Fruit fly (Drosophila melanogaster): ENCODE data around the gene Mpi.

Gene Mpi

DNA sequence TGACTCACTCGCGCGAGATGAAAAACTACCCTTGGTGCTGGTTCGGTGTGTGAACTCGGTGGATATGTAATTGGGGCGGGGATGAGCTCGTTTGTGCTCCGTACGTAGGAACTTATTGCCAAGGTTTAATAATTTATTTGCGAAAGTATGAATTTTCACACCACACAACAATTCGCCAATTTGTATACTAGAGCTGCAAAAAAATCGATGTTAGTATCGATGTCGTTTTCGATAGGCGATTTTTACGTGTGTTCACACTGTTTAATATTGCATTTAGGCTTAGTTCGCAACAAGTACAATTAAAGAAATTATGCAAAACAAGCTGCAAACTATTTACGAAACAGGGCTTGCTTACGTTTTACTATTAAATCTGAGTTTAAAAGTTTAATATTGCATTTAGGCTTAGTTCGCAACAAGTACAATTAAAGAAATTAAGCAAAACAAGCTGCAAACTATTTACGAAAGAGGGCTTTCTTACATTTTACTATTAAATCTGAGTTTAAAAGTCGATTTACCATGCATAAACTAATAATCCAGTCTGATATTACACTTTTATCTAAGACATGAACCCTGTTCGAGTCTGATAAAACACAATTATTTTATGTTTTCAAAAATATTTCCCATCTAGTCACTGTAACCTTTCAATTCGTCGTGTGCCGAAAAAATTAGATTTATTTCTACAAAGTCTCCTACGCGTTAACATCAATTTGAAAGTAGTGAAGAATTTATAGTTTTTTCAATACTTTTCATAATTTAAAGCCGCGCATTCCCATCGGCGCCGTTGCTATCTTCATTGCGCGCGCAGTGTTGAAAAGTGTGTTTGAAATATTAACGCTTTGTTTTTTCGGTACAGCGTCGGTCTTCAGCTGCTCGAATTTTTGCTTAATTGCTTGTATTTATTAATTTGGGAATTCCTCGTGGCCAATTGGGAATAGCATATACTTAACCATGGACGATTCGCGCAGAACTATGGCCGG, 3.8 kb downstream of the Mpi start, which contains the start of the genes Snap24 and CG8478 (continued):
- TF ChIP-seq usp (GFP tag; optimal IDR thresholded peaks at IDR 0.05) = no peak
- TF ChIP-seq Doc3 (GFP tag; IDR thresholded peaks at IDR 0.05; ENCODE audit: partially characterized antibody) = peak; percentile 71
- TF ChIP-seq fd64A (GFP tag; optimal IDR thresholded peaks at IDR 0.05) = no peak
- TF ChIP-seq pzg (GFP tag; optimal IDR thresholded peaks at IDR 0.05) = peak; percentile 61
- peak; percentile 46 for TF ChIP-seq pita (GFP tag; optimal IDR thresholded peaks at IDR 0.05)
- TF ChIP-seq Xbp1 (GFP tag; optimal IDR thresholded peaks at IDR 0.05) = peak; percentile 13
- TF ChIP-seq NK7.1 (GFP tag; optimal IDR thresholded peaks at IDR 0.05) = no peak
- peak; percentile 87 for TF ChIP-seq Dref (GFP tag; IDR thresholded peaks at IDR 0.05)
- peak; percentile 86 for TF ChIP-seq BEAF-32 (GFP tag; optimal IDR thresholded peaks at IDR 0.05)
- no peak for TF ChIP-seq CG5245 (GFP tag; optimal IDR thresholded peaks at IDR 0.05)
- TF ChIP-seq mam (GFP tag; optimal IDR thresholded peaks at IDR 0.05) = peak; percentile 2
- TF ChIP-seq HLH4C (GFP tag; IDR thresholded peaks at IDR 0.05; ENCODE audit: partially characterized antibody) = peak; percentile 77
- peak; percentile 70 for TF ChIP-seq row (GFP tag; IDR thresholded peaks at IDR 0.05)
- TF ChIP-seq CG3995 (GFP tag; optimal IDR thresholded peaks at IDR 0.05) = no peak
- no peak for TF ChIP-seq CG2678 (tag; optimal IDR thresholded peaks at IDR 0.05)
- TF ChIP-seq kay (GFP tag; optimal IDR thresholded peaks at IDR 0.05) = peak; percentile 85
- peak; percentile 78 for TF ChIP-seq Dp (GFP tag; optimal IDR thresholded peaks at IDR 0.05)
- TF ChIP-seq unc-4 (GFP tag; IDR thresholded peaks at IDR 0.05; ENCODE audit: partially characterized antibody) = peak; percentile 74
- peak; percentile 20 for TF ChIP-seq Nf-YC (tag; optimal IDR thresholded peaks at IDR 0.05)
- peak; percentile 45; the same call in 1 of the 2 replicates for TF ChIP-seq CG42726 (GFP tag; IDR thresholded peaks at IDR 0.05; ENCODE audit: partially characterized antibody)
- TF ChIP-seq CG17802 (tag; optimal IDR thresholded peaks at IDR 0.05) = peak; percentile 92
- TF ChIP-seq sens (GFP tag) = peak; percentile 91
- peak; percentile 74; the same call in 2 of the 4 replicates for TF ChIP-seq chinmo (GFP tag; IDR thresholded peaks at IDR 0.05; ENCODE audit: partially characterized antibody)
- TF ChIP-seq Dll (GFP tag; IDR thresholded peaks at IDR 0.05; ENCODE audit: partially characterized antibody) = peak; percentile 78; the same call in 3 of the 4 replicates
- peak; percentile 9 for TF ChIP-seq D19A (tag; optimal IDR thresholded peaks at IDR 0.05)
- peak; percentile 80 for TF ChIP-seq ato (GFP tag; IDR thresholded peaks at IDR 0.05; ENCODE audit: partially characterized antibody)
- no peak for TF ChIP-seq CG17328 (GFP tag; IDR thresholded peaks at IDR 0.05)
- TF ChIP-seq luna (GFP tag; optimal IDR thresholded peaks at IDR 0.05) = no peak
- no peak for TF ChIP-seq cad (GFP tag; optimal IDR thresholded peaks at IDR 0.05)
- peak; percentile 88 for TF ChIP-seq Sry-δ (GFP tag; optimal IDR thresholded peaks at IDR 0.05)
- peak; percentile 57; the same call in 2 of the 3 replicates for TF ChIP-seq CG7963 (GFP tag; IDR thresholded peaks at IDR 0.05; ENCODE audit: partially characterized antibody)
- peak; percentile 65 for TF ChIP-seq hbn (GFP tag; IDR thresholded peaks at IDR 0.05; ENCODE audit: partially characterized antibody)
- peak; percentile 68; the same call in 1 of the 2 replicates for TF ChIP-seq tna (GFP tag; IDR thresholded peaks at IDR 0.05; ENCODE audit: partially characterized antibody)
- TF ChIP-seq MESR4 (GFP tag; optimal IDR thresholded peaks at IDR 0.05) = peak; percentile 86
- peak; percentile 85 for TF ChIP-seq Bgb (GFP tag; IDR thresholded peaks at IDR 0.05; ENCODE audit: partially characterized antibody)
- peak; percentile 75 for TF ChIP-seq Myb (GFP tag; optimal IDR thresholded peaks at IDR 0.05)
- peak; percentile 93 for TF ChIP-seq CG10267 (tag; optimal IDR thresholded peaks at IDR 0.05)
- no peak for TF ChIP-seq scrt (GFP tag; optimal IDR thresholded peaks at IDR 0.05)
- TF ChIP-seq rib (GFP tag; IDR thresholded peaks at IDR 0.05) = peak; percentile 84
- no peak for TF ChIP-seq CG3847 (GFP tag; IDR thresholded peaks at IDR 0.05)
- peak; percentile 10 for TF ChIP-seq CG9727 (GFP tag; optimal IDR thresholded peaks at IDR 0.05)
- TF ChIP-seq CG16779 (GFP tag; IDR thresholded peaks at IDR 0.05) = no peak
- TF ChIP-seq stwl (tag; optimal IDR thresholded peaks at IDR 0.05) = peak; percentile 91
- TF ChIP-seq schlank (tag; optimal IDR thresholded peaks at IDR 0.05) = no peak
- TF ChIP-seq vnd (GFP tag; IDR thresholded peaks at IDR 0.05; ENCODE audit: partially characterized antibody) = peak; percentile 73; the same call in 2 of the 3 replicates
- no peak for TF ChIP-seq fu2 (GFP tag; optimal IDR thresholded peaks at IDR 0.05)

Data from whole organism, embryonic.